Fruit fly (Drosophila melanogaster) whole organism, prepupa: Measurements from ENCODE around the gene CG12984.
A peak's percentile ranks its signal among the peaks of the same experiment; 100 is the strongest.

Experiments
- CG10631 ChIP-seq: fragments of 200-800 bp; sonication (Bioruptor generic); optimal IDR thresholded peaks from 2 replicates; lab custom pipeline; 2016; ENCODE audit warnings: missing biosample characterization, missing genetic modification characterization
- CG11294 ChIP-seq: fragments of 200-800 bp; sonication (Bioruptor generic); IDR thresholded peaks from 2 replicates; pipeline ENCODE4 v1.3.6; 2022; ENCODE audit warnings: missing biosample characterization, missing genetic modification characterization
- CG11762 ChIP-seq: fragments of 200-800 bp; sonication (Bioruptor generic); optimal IDR thresholded peaks from 3 replicates; lab custom pipeline; 2016; ENCODE audit warnings: missing biosample characterization, missing genetic modification characterization; ENCODE audit not compliant: insufficient read depth
- CG11902 ChIP-seq: fragments of 200-800 bp; sonication (Bioruptor generic); optimal IDR thresholded peaks from 3 replicates; lab custom pipeline; 2016; ENCODE audit warnings: missing biosample characterization, missing genetic modification characterization
- CG15336 ChIP-seq: fragments of 200-800 bp; sonication (Bioruptor generic); IDR thresholded peaks from 2 replicates; pipeline ENCODE4 v1.3.6; 2022; ENCODE audit warnings: missing biosample characterization, missing genetic modification characterization
- CG3032 ChIP-seq: fragments of 200-800 bp; optimal IDR thresholded peaks from 2 replicates; lab custom pipeline; 2019; ENCODE audit warnings: missing biosample characterization, mild to moderate bottlenecking, missing genetic modification characterization, moderate library complexity
- CG31627 ChIP-seq: fragments of 200-800 bp; sonication (Bioruptor generic); optimal IDR thresholded peaks from 3 replicates; lab custom pipeline; 2016; ENCODE audit warnings: missing biosample characterization, missing genetic modification characterization
- CG32006 ChIP-seq: fragments of 200-800 bp; sonication (Bioruptor generic); optimal IDR thresholded peaks from 3 replicates; lab custom pipeline; 2017; ENCODE audit warnings: missing biosample characterization, mild to moderate bottlenecking, missing genetic modification characterization
- CG3919 ChIP-seq: fragments of 200-800 bp; sonication (Bioruptor generic); optimal IDR thresholded peaks from 3 replicates; lab custom pipeline; 2016; ENCODE audit warnings: missing biosample characterization, missing genetic modification characterization
- CG4318 ChIP-seq: fragments of 200-800 bp; sonication (Bioruptor generic); optimal IDR thresholded peaks from 3 replicates; lab custom pipeline; 2017; ENCODE audit warnings: missing biosample characterization, mild to moderate bottlenecking, missing genetic modification characterization
- CG6163 ChIP-seq: fragments of 200-800 bp; sonication (Bioruptor generic); IDR thresholded peaks from 3 replicates; pipeline ENCODE4 v1.3.6; 2022; ENCODE audit warnings: missing biosample characterization, missing genetic modification characterization
- CG6276 ChIP-seq: fragments of 200-800 bp; sonication (Bioruptor generic); optimal IDR thresholded peaks from 2 replicates; lab custom pipeline; 2017; ENCODE audit warnings: missing biosample characterization, mild to moderate bottlenecking, missing genetic modification characterization
- CG6792 ChIP-seq: fragments of 200-800 bp; sonication (Bioruptor generic); optimal IDR thresholded peaks from 3 replicates; lab custom pipeline; 2016; ENCODE audit warnings: missing biosample characterization, missing genetic modification characterization
- CG6808 ChIP-seq: fragments of 200-800 bp; sonication (Bioruptor generic); optimal IDR thresholded peaks from 3 replicates; lab custom pipeline; 2017; ENCODE audit warnings: missing biosample characterization, missing genetic modification characterization, mild to moderate bottlenecking, moderate library complexity, missing genetic modification reagents
- CG6854 ChIP-seq: fragments of 200-800 bp; sonication (Bioruptor generic); optimal IDR thresholded peaks from 2 replicates; lab custom pipeline; 2017; ENCODE audit warnings: missing biosample characterization, mild to moderate bottlenecking, missing genetic modification characterization
- CG8119 ChIP-seq: fragments of 200-800 bp; sonication (Bioruptor generic); IDR thresholded peaks from 3 replicates; pipeline ENCODE4 v1.3.6; 2022; ENCODE audit warnings: missing biosample characterization, missing genetic modification characterization
- CG8632 ChIP-seq: fragments of 200-800 bp; sonication (Bioruptor generic); optimal IDR thresholded peaks from 3 replicates; lab custom pipeline; 2016; ENCODE audit warnings: missing biosample characterization, missing genetic modification characterization
- CG9139 ChIP-seq: fragments of 200-800 bp; sonication (Bioruptor generic); optimal IDR thresholded peaks from 3 replicates; lab custom pipeline; 2017; ENCODE audit warnings: missing biosample characterization, mild to moderate bottlenecking, missing genetic modification characterization
- Eip75B ChIP-seq: fragments of 200-800 bp; sonication (Bioruptor generic); optimal IDR thresholded peaks from 3 replicates; lab custom pipeline; 2016; ENCODE audit warnings: missing biosample characterization, missing genetic modification characterization
- Eip78C ChIP-seq: fragments of 200-800 bp; sonication (Bioruptor generic); peaks from one replicate; lab custom pipeline; 2016; ENCODE audit warnings: missing biosample characterization, missing genetic modification characterization
- Ets21C ChIP-seq: fragments of 200-800 bp; sonication (Bioruptor generic); optimal IDR thresholded peaks from 3 replicates; lab custom pipeline; 2016; ENCODE audit warnings: missing biosample characterization, missing genetic modification characterization
- Ets96B ChIP-seq: fragments of 200-800 bp; optimal IDR thresholded peaks from 2 replicates; lab custom pipeline; 2019; ENCODE audit warnings: missing biosample characterization, mild to moderate bottlenecking, missing genetic modification characterization, moderate library complexity
- Gug ChIP-seq: fragments of 200-800 bp; sonication (Bioruptor generic); IDR thresholded peaks from 2 replicates; pipeline ENCODE4 v1.3.6; 2022; ENCODE audit warnings: missing biosample characterization, missing genetic modification characterization
- Hr39 ChIP-seq: fragments of 200-800 bp; sonication (Bioruptor generic); optimal IDR thresholded peaks from 2 replicates; lab custom pipeline; 2016; ENCODE audit warnings: missing biosample characterization, missing genetic modification characterization
- Hr4 ChIP-seq: fragments of 200-800 bp; sonication (Bioruptor generic); optimal IDR thresholded peaks from 3 replicates; lab custom pipeline; 2016; ENCODE audit warnings: missing biosample characterization, missing genetic modification characterization
- Met ChIP-seq: fragments of 200-800 bp; sonication (Bioruptor generic); optimal IDR thresholded peaks from 3 replicates; lab custom pipeline; 2016; ENCODE audit warnings: missing biosample characterization, missing genetic modification characterization
- Smox ChIP-seq: fragments of 200-800 bp; sonication (Bioruptor generic); optimal IDR thresholded peaks from 3 replicates; lab custom pipeline; 2016; ENCODE audit warnings: missing biosample characterization, missing genetic modification characterization
- Sox102F ChIP-seq: fragments of 200-800 bp; sonication (Bioruptor generic); optimal IDR thresholded peaks from 2 replicates; lab custom pipeline; 2016; ENCODE audit warnings: missing biosample characterization, mild to moderate bottlenecking, missing genetic modification characterization
- Sox14 ChIP-seq: fragments of 200-800 bp; sonication (Bioruptor generic); optimal IDR thresholded peaks from 3 replicates; lab custom pipeline; 2016; ENCODE audit warnings: missing biosample characterization, missing genetic modification characterization
- acj6 ChIP-seq: fragments of 200-800 bp; sonication (Bioruptor generic); optimal IDR thresholded peaks from 3 replicates; lab custom pipeline; 2016; ENCODE audit warnings: missing biosample characterization, missing genetic modification characterization
- dac ChIP-seq: fragments of 200-800 bp; sonication (Bioruptor generic); optimal IDR thresholded peaks from 2 replicates; lab custom pipeline; 2017; ENCODE audit warnings: missing biosample characterization, mild to moderate bottlenecking, missing genetic modification characterization
- dsx ChIP-seq: fragments of 200-800 bp; optimal IDR thresholded peaks from 3 replicates; lab custom pipeline; 2019; ENCODE audit warnings: missing biosample characterization, mild to moderate bottlenecking, missing genetic modification characterization, moderate library complexity; ENCODE audit not compliant: poor library complexity, severe bottlenecking
- eg ChIP-seq: fragments of 200-800 bp; sonication (Bioruptor generic); IDR thresholded peaks from 3 replicates; pipeline ENCODE4 v1.3.6; 2022; ENCODE audit warnings: missing biosample characterization, missing genetic modification characterization
- esn ChIP-seq: fragments of 200-800 bp; sonication (Bioruptor generic); optimal IDR thresholded peaks from 2 replicates; lab custom pipeline; 2016; ENCODE audit warnings: missing biosample characterization, mild to moderate bottlenecking, missing genetic modification characterization, moderate library complexity
- fd59A ChIP-seq: fragments of 200-800 bp; sonication (Bioruptor generic); optimal IDR thresholded peaks from 2 replicates; lab custom pipeline; 2017; ENCODE audit warnings: missing biosample characterization, mild to moderate bottlenecking, missing genetic modification characterization, missing genetic modification reagents
- fd85E ChIP-seq: fragments of 200-800 bp; sonication (Bioruptor generic); optimal IDR thresholded peaks from 3 replicates; lab custom pipeline; 2016; ENCODE audit warnings: missing biosample characterization, missing genetic modification characterization
- fkh ChIP-seq: fragments of 200-800 bp; sonication (Bioruptor generic); optimal IDR thresholded peaks from 3 replicates; lab custom pipeline; 2017; ENCODE audit warnings: missing biosample characterization, mild to moderate bottlenecking, missing genetic modification characterization, moderate library complexity
- lz ChIP-seq: fragments of 200-800 bp; sonication (Bioruptor generic); optimal IDR thresholded peaks from 3 replicates; lab custom pipeline; 2016; ENCODE audit warnings: missing biosample characterization, missing genetic modification characterization
- net ChIP-seq: fragments of 200-800 bp; sonication (Bioruptor generic); optimal IDR thresholded peaks from 3 replicates; lab custom pipeline; 2016; ENCODE audit warnings: missing biosample characterization, missing genetic modification characterization
- pdm3 ChIP-seq: fragments of 200-800 bp; sonication (Bioruptor generic); optimal IDR thresholded peaks from 3 replicates; lab custom pipeline; 2016; ENCODE audit warnings: missing biosample characterization, missing genetic modification characterization
- salr ChIP-seq, 2 experiments: fragments of 200-800 bp; sonication (Bioruptor generic); optimal IDR thresholded peaks; 3 replicates each; lab custom pipeline; 2016 to 2018; ENCODE audit warnings: missing biosample characterization in 2 of 2, missing genetic modification characterization in 2 of 2, mild to moderate bottlenecking in 1 of 2
- ss ChIP-seq, 2 experiments: fragments of 200-800 bp; sonication (Bioruptor generic); optimal IDR thresholded peaks; 2 replicates in 1 of 2; 3 replicates in 1 of 2; lab custom pipeline; 2017 to 2018; ENCODE audit warnings: mild to moderate bottlenecking in 2 of 2, missing biosample characterization in 2 of 2, missing genetic modification characterization in 2 of 2, moderate library complexity in 1 of 2
- svp ChIP-seq: fragments of 200-800 bp; sonication (Bioruptor generic); peaks from one replicate; lab custom pipeline; 2016; ENCODE audit warnings: missing biosample characterization, missing genetic modification characterization
- topi ChIP-seq: fragments of 200-800 bp; sonication (Bioruptor generic); optimal IDR thresholded peaks from 3 replicates; lab custom pipeline; 2016; ENCODE audit warnings: missing biosample characterization, missing genetic modification characterization
- vri ChIP-seq: fragments of 200-800 bp; sonication (Bioruptor generic); optimal IDR thresholded peaks from 3 replicates; lab custom pipeline; 2016; ENCODE audit warnings: missing biosample characterization, mild to moderate bottlenecking, missing genetic modification characterization

CG12984 gene

dm6 chr3L:20976967-20977720 lies 14.3 kb upstream of the CG12984 start:
- TF ChIP-seq CG32006 (GFP tag; lab: Kevin White, UChicago) (peak; percentile 26), net (GFP tag; lab: Kevin White, UChicago) (no peak), fd59A (GFP tag; lab: Kevin White, UChicago) (no peak), fd85E (no peak)
- TF ChIP-seq, all 60 proteins: peak for 1

DNA sequence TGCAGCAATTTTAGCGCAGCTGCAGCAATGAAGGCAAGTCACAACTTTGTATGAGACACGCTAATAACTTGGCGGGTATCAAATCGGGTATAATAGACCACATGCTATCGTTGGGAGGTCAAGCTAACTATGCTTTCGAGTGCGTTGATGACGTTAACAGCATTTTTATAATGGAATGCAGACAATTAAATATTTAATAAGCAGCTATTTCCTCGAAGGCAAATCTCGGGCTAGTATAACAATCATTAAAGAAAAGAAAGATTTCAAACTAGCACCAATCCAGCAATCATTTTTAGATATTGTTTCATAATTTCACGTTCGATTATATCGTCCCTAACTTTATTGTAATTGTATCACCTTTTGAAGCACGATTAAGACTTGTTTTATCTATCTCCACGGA lies 11.0 kb upstream of the CG12984 start:
- TF ChIP-seq CG10631 (GFP tag; lab: Kevin White, UChicago): no peak
- TF ChIP-seq Hr4 (GFP tag; lab: Kevin White, UChicago): peak; percentile 63
- no peak for TF ChIP-seq CG11902 (GFP tag; lab: Kevin White, UChicago)
- no peak for TF ChIP-seq Hr39 (GFP tag; lab: Kevin White, UChicago)
- TF ChIP-seq net (GFP tag; lab: Kevin White, UChicago): peak; percentile 0
- no peak for TF ChIP-seq CG6163
- no peak for TF ChIP-seq CG31627 (GFP tag; lab: Kevin White, UChicago)
- TF ChIP-seq Eip75B (GFP tag; lab: Kevin White, UChicago): no peak
- no peak for TF ChIP-seq CG11294 (GFP tag; lab: Robert Waterston, UW)
- no peak for TF ChIP-seq CG6808 (GFP tag; lab: Kevin White, UChicago)
- no peak for TF ChIP-seq pdm3 (GFP tag; lab: Kevin White, UChicago)
- TF ChIP-seq vri (GFP tag; lab: Kevin White, UChicago): no peak
- TF ChIP-seq eg (GFP tag; lab: Robert Waterston, UW): 0 out of 3 replicates have a peak, but pooled peaks have one; percentile 17
- peak; percentile 30 for TF ChIP-seq Eip78C
- no peak for TF ChIP-seq Ets96B (tag; lab: Kevin White, UChicago)
- no peak for TF ChIP-seq CG15336 (GFP tag; lab: Robert Waterston, UW)
- no peak for TF ChIP-seq Met (GFP tag; lab: Kevin White, UChicago)
- no peak for TF ChIP-seq dac (GFP tag; lab: Kevin White, UChicago)
- TF ChIP-seq svp (GFP tag; lab: Kevin White, UChicago): no peak
- no peak for TF ChIP-seq CG3032 (tag; lab: Kevin White, UChicago)
- TF ChIP-seq Gug (GFP tag; lab: Robert Waterston, UW): no peak
- TF ChIP-seq CG32006 (GFP tag; lab: Kevin White, UChicago): peak; percentile 71
- no peak for TF ChIP-seq acj6 (GFP tag; lab: Kevin White, UChicago)
- peak; percentile 9 for TF ChIP-seq CG6276 (GFP tag; lab: Kevin White, UChicago)
- TF ChIP-seq fkh (GFP tag; lab: Kevin White, UChicago): no peak
- TF ChIP-seq salr (GFP tag; optimal IDR thresholded peaks at IDR 0.05; lab: Kevin White, UChicago): peak in 1 of 2 experiments; percentile 42
- TF ChIP-seq ss (GFP tag; optimal IDR thresholded peaks at IDR 0.05; lab: Kevin White, UChicago): no peak
- TF ChIP-seq dsx (GFP tag; lab: Kevin White, UChicago): peak; percentile 51
- no peak for TF ChIP-seq Smox
- no peak; the same call in 2 of the 3 replicates for TF ChIP-seq CG8119 (GFP tag; lab: Robert Waterston, UW)
- peak; percentile 43 for TF ChIP-seq CG4318 (GFP tag; lab: Kevin White, UChicago)

DNA sequence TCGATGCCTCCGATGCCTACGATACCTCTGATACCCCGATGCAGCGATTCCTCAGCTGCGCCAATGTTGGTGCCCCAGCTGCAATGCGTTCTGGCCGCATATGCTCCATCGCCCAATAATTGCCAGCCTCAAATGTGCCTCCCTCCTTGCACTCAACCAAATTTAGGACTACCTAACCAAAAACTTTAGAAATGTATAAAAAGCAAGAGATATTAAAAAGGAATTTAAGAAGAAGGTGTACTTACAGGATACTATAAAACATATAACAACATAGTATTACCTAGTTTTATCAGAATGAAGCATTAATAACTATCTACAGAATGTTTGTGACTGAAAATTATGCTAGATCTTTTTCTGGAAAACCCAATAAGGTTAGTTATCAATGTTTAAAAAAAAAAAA lies 9.7 kb upstream of the CG12984 start:
- peak; percentile 10 for TF ChIP-seq CG6792 (GFP tag; lab: Kevin White, UChicago)
- TF ChIP-seq dsx (GFP tag; lab: Kevin White, UChicago): peak; percentile 22
- TF ChIP-seq lz: peak; percentile 36
- TF ChIP-seq CG6854 (GFP tag; lab: Kevin White, UChicago): no peak
- peak; percentile 50 for TF ChIP-seq CG10631 (GFP tag; lab: Kevin White, UChicago)
- TF ChIP-seq CG9139 (GFP tag; lab: Kevin White, UChicago): no peak
- peak; percentile 17 for TF ChIP-seq Smox
- peak; percentile 57 for TF ChIP-seq svp (GFP tag; lab: Kevin White, UChicago)
- peak; percentile 6 for TF ChIP-seq Ets21C (GFP tag; lab: Kevin White, UChicago)
- TF ChIP-seq CG8632 (GFP tag; lab: Kevin White, UChicago): no peak
- TF ChIP-seq Sox102F (GFP tag; lab: Kevin White, UChicago): peak; percentile 24
- TF ChIP-seq Sox14 (GFP tag; lab: Kevin White, UChicago): peak; percentile 14
- TF ChIP-seq Hr4 (GFP tag; lab: Kevin White, UChicago): no peak
- TF ChIP-seq eg (GFP tag; lab: Robert Waterston, UW): no peak
- peak; percentile 19; the same call in 1 of the 3 replicates for TF ChIP-seq CG8119 (GFP tag; lab: Robert Waterston, UW)
- peak; percentile 27 for TF ChIP-seq CG3032 (tag; lab: Kevin White, UChicago)
- peak; percentile 32 for TF ChIP-seq Ets96B (tag; lab: Kevin White, UChicago)
- TF ChIP-seq acj6 (GFP tag; lab: Kevin White, UChicago): peak; percentile 12
- no peak for TF ChIP-seq CG6276 (GFP tag; lab: Kevin White, UChicago)
- TF ChIP-seq CG11762 (GFP tag; lab: Kevin White, UChicago): no peak
- no peak for TF ChIP-seq Eip78C
- peak; percentile 20 for TF ChIP-seq CG3919 (GFP tag; lab: Kevin White, UChicago)
- peak; percentile 37 for TF ChIP-seq topi (GFP tag; lab: Kevin White, UChicago)
- TF ChIP-seq esn (GFP tag; lab: Kevin White, UChicago): peak; percentile 66
- peak; percentile 15 for TF ChIP-seq CG32006 (GFP tag; lab: Kevin White, UChicago)
